Worm (Caenorhabditis elegans) whole organism, young adult: Measurements from ENCODE around the gene F30H5.5.
A peak's percentile ranks its signal among the peaks of the same experiment; 100 is the strongest.

Experiments
- B0019.2 ChIP-seq: fragments of 200-800 bp; sonication (Bioruptor generic); conservative IDR thresholded peaks from 2 replicates; pipeline ENCODE4 v1.3.6; 2022; ENCODE audit warnings: missing genetic modification reagents, missing genetic modification characterization, missing compliant biosample characterization
- C06A6.2 ChIP-seq: fragments of 200-800 bp; sonication (Bioruptor generic); conservative IDR thresholded peaks from 2 replicates; pipeline ENCODE4 v1.3.6; 2022; ENCODE audit warnings: missing genetic modification characterization, missing compliant biosample characterization
- D2030.7 ChIP-seq: fragments of 200-800 bp; sonication (Bioruptor generic); IDR thresholded peaks from 2 replicates; pipeline ENCODE4 v1.3.6; 2022; ENCODE audit warnings: missing genetic modification reagents, missing genetic modification characterization, missing compliant biosample characterization
- F23B12.7 ChIP-seq: sonication (generic microtip); optimal IDR thresholded peaks from 2 replicates; lab custom pipeline; 2017; ENCODE audit warnings: missing genetic modification characterization, mild to moderate bottlenecking, missing compliant biosample characterization, antibody characterized with exemption, moderate library complexity; ENCODE audit not compliant: insufficient read depth
- F33H1.4 ChIP-seq: fragments of 200-800 bp; sonication (Bioruptor generic); IDR thresholded peaks from 2 replicates; pipeline ENCODE4 v1.3.6; 2022; ENCODE audit warnings: missing genetic modification reagents, missing genetic modification characterization, missing compliant biosample characterization
- F37B4.10 ChIP-seq: fragments of 200-800 bp; sonication (Bioruptor generic); IDR thresholded peaks from 2 replicates; pipeline ENCODE4 v1.3.6; 2022; ENCODE audit warnings: missing genetic modification characterization, missing compliant biosample characterization
- F55B11.4 ChIP-seq: sonication (generic microtip); optimal IDR thresholded peaks from 2 replicates; lab custom pipeline; 2016; ENCODE audit warnings: missing compliant biosample characterization, missing genetic modification characterization, borderline replicate concordance; ENCODE audit not compliant: insufficient read depth
- Y56A3A.18 ChIP-seq: fragments of 200-800 bp; sonication (Bioruptor generic); IDR thresholded peaks from 2 replicates; pipeline ENCODE4 v1.3.6; 2022; ENCODE audit warnings: missing genetic modification reagents, missing genetic modification characterization, missing compliant biosample characterization
- Y95B8A.8 ChIP-seq: fragments of 200-800 bp; sonication (Bioruptor generic); IDR thresholded peaks from 2 replicates; pipeline ENCODE4 v1.3.6; 2022; ENCODE audit warnings: missing genetic modification reagents, missing genetic modification characterization, missing compliant biosample characterization
- ama-1 ChIP-seq, 3 experiments: fragments of 150-350 bp in 1 of 3; sonication (generic microtip) in 2 of 3; optimal IDR thresholded peaks; 2 replicates each; lab custom pipeline; 2014 to 2018; ENCODE audit warnings: missing biosample characterization in 2 of 3, missing genetic modification characterization in 2 of 3, missing genetic modification reagents in 2 of 3
- aptf-3 ChIP-seq: fragments of 200-800 bp; sonication (Bioruptor generic); IDR thresholded peaks from 2 replicates; pipeline ENCODE4 v1.3.6; 2022; ENCODE audit warnings: missing genetic modification characterization, missing compliant biosample characterization
- atf-7 ChIP-seq: sonication (generic microtip); optimal IDR thresholded peaks from 2 replicates; lab custom pipeline; 2017; ENCODE audit warnings: mild to moderate bottlenecking, missing genetic modification characterization, missing compliant biosample characterization
- cebp-1 ChIP-seq, 2 experiments: fragments of 200-800 bp in 1 of 2; sonication (Bioruptor generic) in 1 of 2; sonication (generic microtip) in 1 of 2; IDR thresholded peaks in 1 of 2; optimal IDR thresholded peaks in 1 of 2; 2 replicates each; pipeline versions ENCODE4 v1.3.6 to Lab custom; 2017 to 2022; ENCODE audit warnings: missing compliant biosample characterization in 2 of 2, missing genetic modification characterization in 2 of 2, mild to moderate bottlenecking in 1 of 2, missing genetic modification reagents in 1 of 2, moderate library complexity in 1 of 2
- ceh-79 ChIP-seq: sonication (generic microtip); optimal IDR thresholded peaks from 2 replicates; lab custom pipeline; 2017; ENCODE audit warnings: mild to moderate bottlenecking, missing genetic modification characterization, missing compliant biosample characterization
- dpl-1 ChIP-seq: fragments of 150-350 bp; optimal IDR thresholded peaks from 2 replicates; lab custom pipeline; 2014; ENCODE audit warnings: missing biosample characterization, missing genetic modification reagents, missing genetic modification characterization
- fkh-3 ChIP-seq: sonication (generic microtip); optimal IDR thresholded peaks from 2 replicates; lab custom pipeline; 2016; ENCODE audit warnings: mild to moderate bottlenecking, missing genetic modification characterization, missing compliant biosample characterization
- gei-17 ChIP-seq: fragments of 200-800 bp; sonication (Bioruptor generic); optimal IDR thresholded peaks from 2 replicates; lab custom pipeline; 2018; ENCODE audit warnings: mild to moderate bottlenecking, missing genetic modification characterization, missing compliant biosample characterization
- him-1 ChIP-seq: sonication (generic microtip); optimal IDR thresholded peaks from 2 replicates; lab custom pipeline; 2016; ENCODE audit warnings: missing genotype, missing genetic modification reagents, missing genetic modification characterization, missing compliant biosample characterization
- hlh-12 ChIP-seq: sonication (generic microtip); optimal IDR thresholded peaks from 2 replicates; lab custom pipeline; 2016; ENCODE audit warnings: missing genetic modification characterization, missing compliant biosample characterization
- let-526 ChIP-seq: fragments of 200-800 bp; sonication (Bioruptor generic); IDR thresholded peaks from 2 replicates; pipeline ENCODE4 v1.3.6; 2022; ENCODE audit warnings: missing genetic modification reagents, missing genetic modification characterization, missing compliant biosample characterization
- let-607 ChIP-seq, 2 experiments: fragments of 200-800 bp in 1 of 2; sonication (Bioruptor generic) in 1 of 2; sonication (generic microtip) in 1 of 2; optimal IDR thresholded peaks; 2 replicates each; lab custom pipeline; 2016 to 2018; ENCODE audit warnings: mild to moderate bottlenecking in 2 of 2, missing compliant biosample characterization in 2 of 2, missing genetic modification characterization in 2 of 2, moderate library complexity in 2 of 2, missing genotype in 1 of 2
- lin-40 ChIP-seq: sonication (generic microtip); optimal IDR thresholded peaks from 2 replicates; lab custom pipeline; 2016; ENCODE audit warnings: missing genetic modification characterization, mild to moderate bottlenecking, missing compliant biosample characterization, missing genotype, missing genetic modification reagents
- lin-54 ChIP-seq: fragments of 200-800 bp; sonication (Bioruptor generic); optimal IDR thresholded peaks from 2 replicates; lab custom pipeline; 2018; ENCODE audit warnings: mild to moderate bottlenecking, missing genetic modification characterization, missing compliant biosample characterization
- lsl-1 ChIP-seq: fragments of 200-800 bp; sonication (Bioruptor generic); optimal IDR thresholded peaks from 2 replicates; lab custom pipeline; 2018; ENCODE audit warnings: mild to moderate bottlenecking, missing genetic modification characterization, moderate library complexity, missing compliant biosample characterization
- madf-10 ChIP-seq: sonication (generic microtip); optimal IDR thresholded peaks from 2 replicates; lab custom pipeline; 2016; ENCODE audit warnings: mild to moderate bottlenecking, missing genetic modification characterization, missing compliant biosample characterization
- madf-3 ChIP-seq: fragments of 200-800 bp; sonication (Bioruptor generic); IDR thresholded peaks from 2 replicates; pipeline ENCODE4 v1.3.6; 2022; ENCODE audit warnings: missing genetic modification reagents, missing genetic modification characterization, missing compliant biosample characterization
- mel-28 ChIP-seq: sonication (generic microtip); optimal IDR thresholded peaks from 2 replicates; lab custom pipeline; 2016; ENCODE audit warnings: borderline replicate concordance, mild to moderate bottlenecking, missing genetic modification characterization, missing compliant biosample characterization
- nhr-27 ChIP-seq: fragments of 200-800 bp; sonication (Bioruptor generic); optimal IDR thresholded peaks from 2 replicates; lab custom pipeline; 2018; ENCODE audit warnings: mild to moderate bottlenecking, missing genetic modification characterization, moderate library complexity, missing compliant biosample characterization
- nhr-80 ChIP-seq: sonication (generic microtip); optimal IDR thresholded peaks from 2 replicates; lab custom pipeline; 2016; ENCODE audit warnings: missing genetic modification characterization, missing compliant biosample characterization
- pbrm-1 ChIP-seq: fragments of 200-800 bp; sonication (Bioruptor generic); IDR thresholded peaks from 2 replicates; pipeline ENCODE4 v1.3.6; 2022; ENCODE audit warnings: missing genetic modification reagents, missing genetic modification characterization, missing compliant biosample characterization
- pha-4 ChIP-seq: fragments of 150-350 bp; sonication (generic microtip); optimal IDR thresholded peaks from 2 replicates; lab custom pipeline; 2014; ENCODE audit warnings: missing biosample characterization, missing genetic modification reagents, missing genetic modification characterization
- rcor-1 ChIP-seq: fragments of 200-800 bp; sonication (Bioruptor generic); IDR thresholded peaks from 2 replicates; pipeline ENCODE4 v1.3.6; 2022; ENCODE audit warnings: missing genetic modification reagents, missing genetic modification characterization, missing compliant biosample characterization
- rpc-1 ChIP-seq, 2 experiments: fragments of 150-350 bp in 1 of 2; sonication (generic microtip) in 1 of 2; optimal IDR thresholded peaks; 2 replicates each; lab custom pipeline; 2014 to 2018; ENCODE audit warnings: missing biosample characterization in 1 of 2, missing genetic modification characterization in 1 of 2, missing genetic modification reagents in 1 of 2, missing genotype in 1 of 2
- snpc-3.4 ChIP-seq: sonication (generic microtip); optimal IDR thresholded peaks from 2 replicates; lab custom pipeline; 2017; ENCODE audit warnings: missing genetic modification characterization, mild to moderate bottlenecking, missing compliant biosample characterization, antibody characterized with exemption, moderate library complexity, missing genotype, missing genetic modification reagents
- snpc-4 ChIP-seq, 5 experiments: fragments of 150-350 bp in 1 of 5; sonication (generic microtip) in 4 of 5; optimal IDR thresholded peaks; 2 replicates each; lab custom pipeline; 2014 to 2018; ENCODE audit warnings: missing genetic modification characterization in 5 of 5, missing biosample characterization in 3 of 5, antibody characterized with exemption in 2 of 5, mild to moderate bottlenecking in 2 of 5, missing compliant biosample characterization in 2 of 5, missing genotype in 2 of 5, moderate library complexity in 2 of 5, missing genetic modification reagents in 1 of 5
- tbp1 ChIP-seq: fragments of 200-800 bp; sonication (Bioruptor generic); optimal IDR thresholded peaks from 2 replicates; lab custom pipeline; 2018; ENCODE audit warnings: mild to moderate bottlenecking, missing genetic modification characterization, missing compliant biosample characterization
- tbx-9 ChIP-seq: sonication (generic microtip); optimal IDR thresholded peaks from 2 replicates; lab custom pipeline; 2016; ENCODE audit warnings: borderline replicate concordance, missing genetic modification characterization, inconsistent platforms, missing compliant biosample characterization
- ztf-18 ChIP-seq: sonication (generic microtip); optimal IDR thresholded peaks from 2 replicates; lab custom pipeline; 2016; ENCODE audit warnings: missing genotype, mild to moderate bottlenecking, missing genetic modification characterization, missing compliant biosample characterization
- ztf-25 ChIP-seq: fragments of 200-800 bp; sonication (Bioruptor generic); IDR thresholded peaks from 2 replicates; pipeline ENCODE4 v1.3.6; 2022; ENCODE audit warnings: missing genetic modification reagents, missing genetic modification characterization, missing compliant biosample characterization
- ztf-6 ChIP-seq: fragments of 200-800 bp; sonication (Bioruptor generic); IDR thresholded peaks from 2 replicates; pipeline ENCODE4 v1.3.6; 2022; ENCODE audit warnings: missing genetic modification reagents, missing genetic modification characterization, missing compliant biosample characterization

The F30H5.5 gene

ce11 chrIII:530899-531298 is 42.3 kb downstream of the F30H5.5 start:
- TF ChIP-seq nhr-27 (tag; lab: Kevin White, UChicago) (no peak), aptf-3 (GFP tag; lab: Robert Waterston, UW) (no peak), F23B12.7 (tag; lab: Kevin White, UChicago) (no peak), ztf-25 (GFP tag; lab: Robert Waterston, UW) (no peak), rcor-1 (no peak), nhr-80 (tag; lab: Kevin White, UChicago) (peak; percentile 30)

- no peak for TF ChIP-seq lin-40
- no peak for TF ChIP-seq hlh-12 (tag; lab: Kevin White, UChicago)
- no peak for TF ChIP-seq F33H1.4 (GFP tag; lab: Robert Waterston, UW)
- TF ChIP-seq ztf-6, result no peak
- no peak for TF ChIP-seq tbx-9 (tag; lab: Kevin White, UChicago)
- TF ChIP-seq pha-4 (tag; lab: Kevin White, UChicago), result no peak
- TF ChIP-seq atf-7 (tag; lab: Kevin White, UChicago), result no peak
- no peak for TF ChIP-seq C06A6.2 (GFP tag; lab: Robert Waterston, UW)
- no peak for TF ChIP-seq ama-1 (optimal IDR thresholded peaks at IDR 0.05; lab: Kevin White, UChicago)
- no peak for TF ChIP-seq ama-1 (GFP tag; optimal IDR thresholded peaks at IDR 0.05; lab: Kevin White, UChicago)
- no peak for TF ChIP-seq aptf-3 (GFP tag; lab: Robert Waterston, UW)
- no peak for TF ChIP-seq mel-28 (tag; lab: Kevin White, UChicago)
- no peak for TF ChIP-seq lin-54 (GFP tag; lab: Kevin White, UChicago)
- TF ChIP-seq Y56A3A.18, result no peak
- no peak for TF ChIP-seq lsl-1 (GFP tag; lab: Kevin White, UChicago)
These were observed 43.6 kb downstream of the F30H5.5 start for ce11 chrIII:532152-532551.

- TF ChIP-seq fkh-3 (no peak), madf-3 (GFP tag; lab: Robert Waterston, UW) (no peak), pha-4 (tag; lab: Kevin White, UChicago) (no peak), pbrm-1 (GFP tag; lab: Robert Waterston, UW) (peak; percentile 59), tbp1 (GFP tag; lab: Kevin White, UChicago) (peak; percentile 93), snpc-4 (GFP tag; optimal IDR thresholded peaks at IDR 0.05; lab: Kevin White, UChicago) (no peak), snpc-4 (tag; optimal IDR thresholded peaks at IDR 0.05; lab: Kevin White, UChicago) (peak in 1 of 4 experiments; percentile 61), Y95B8A.8 (no peak), gei-17 (GFP tag; lab: Kevin White, UChicago) (no peak), ceh-79 (tag; lab: Kevin White, UChicago) (no peak), B0019.2 (GFP tag; lab: Robert Waterston, UW) (no peak), F23B12.7 (tag; lab: Kevin White, UChicago) (peak; percentile 14), rcor-1 (peak; percentile 29; the same call in 1 of the 2 replicates), F33H1.4 (GFP tag; lab: Robert Waterston, UW) (no peak), let-526 (GFP tag; lab: Robert Waterston, UW) (no peak), dpl-1 (GFP tag; lab: Kevin White, UChicago) (no peak), cebp-1 (GFP tag; IDR thresholded peaks at IDR 0.05; lab: Robert Waterston, UW) (0 out of 2 replicates have a peak, but pooled peaks have one; percentile 11), cebp-1 (tag; optimal IDR thresholded peaks at IDR 0.05; lab: Kevin White, UChicago) (peak; percentile 10), F55B11.4 (tag; lab: Kevin White, UChicago) (no peak), snpc-3.4 (tag; lab: Kevin White, UChicago) (no peak), F37B4.10 (GFP tag; lab: Robert Waterston, UW) (0 out of 2 replicates have a peak, but pooled peaks have one; percentile 41), him-1 (tag; lab: Kevin White, UChicago) (peak; percentile 79), D2030.7 (GFP tag; lab: Robert Waterston, UW) (0 out of 2 replicates have a peak, but pooled peaks have one; percentile 29), let-607 (tag; optimal IDR thresholded peaks at IDR 0.05; lab: Kevin White, UChicago) (peak; percentile 12 to 67), madf-10 (peak; percentile 67), ama-1 (optimal IDR thresholded peaks at IDR 0.05; lab: Kevin White, UChicago) (no peak), ama-1 (GFP tag; optimal IDR thresholded peaks at IDR 0.05; lab: Kevin White, UChicago) (peak in 1 of 2 experiments; percentile 21), rpc-1 (optimal IDR thresholded peaks at IDR 0.05; lab: Kevin White, UChicago) (peak; percentile 61), rpc-1 (tag; optimal IDR thresholded peaks at IDR 0.05; lab: Kevin White, UChicago) (peak; percentile 81), ztf-18 (tag; lab: Kevin White, UChicago) (peak; percentile 73)
These were observed 46.9 kb downstream of the F30H5.5 start for ce11 chrIII:535266-536107.
